Worm (Caenorhabditis elegans) whole organism, L3 larva: ENCODE measurements around the gene ndx-9.

Source experiments
- elt-2 ChIP-seq: sonication (generic microtip); optimal IDR thresholded peaks from 2 replicates; lab custom pipeline; 2016; ENCODE audit warnings: missing genetic modification reagents, mild to moderate bottlenecking, missing genetic modification characterization, missing compliant biosample characterization
- eor-1 ChIP-seq, 2 experiments: fragments of 150-350 bp; optimal IDR thresholded peaks; 2 replicates each; lab custom pipeline; 2014 to 2018; ENCODE audit warnings: missing biosample characterization in 2 of 2, missing genetic modification characterization in 2 of 2
- pha-4 ChIP-seq: fragments of 150-350 bp; optimal IDR thresholded peaks from 2 replicates; lab custom pipeline; 2014; ENCODE audit warnings: missing biosample characterization, missing genetic modification reagents, missing genetic modification characterization
- pqm-1 ChIP-seq: fragments of 150-350 bp; optimal IDR thresholded peaks from 2 replicates; lab custom pipeline; 2017; ENCODE audit warnings: missing biosample characterization, missing genetic modification characterization, inconsistent platforms
- skn-1 ChIP-seq: fragments of 150-350 bp; optimal IDR thresholded peaks from 2 replicates; lab custom pipeline; 2014; ENCODE audit warnings: missing biosample characterization, missing genetic modification characterization
- zag-1 ChIP-seq: fragments of 150-350 bp; optimal IDR thresholded peaks from 2 replicates; lab custom pipeline; 2014; ENCODE audit warnings: missing biosample characterization, missing genetic modification characterization

Gene ndx-9

DNA sequence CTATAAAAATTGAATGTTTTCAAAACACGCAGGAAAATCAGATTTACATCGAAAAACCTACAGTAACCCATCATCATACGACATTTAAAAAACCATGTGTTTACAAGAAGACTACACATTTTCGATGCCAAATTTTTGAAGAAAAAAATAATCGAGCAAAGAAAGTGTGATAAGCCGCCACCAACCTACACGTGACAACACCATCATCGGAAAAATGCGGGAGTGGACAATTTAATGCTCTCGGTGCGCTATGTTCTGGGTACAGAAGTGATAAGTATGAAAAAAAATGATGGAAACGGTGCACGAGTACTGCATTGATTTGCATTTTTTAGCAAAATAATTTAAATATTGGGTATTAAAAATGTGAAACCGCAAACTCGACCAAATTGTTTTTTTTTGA is 47.1 kb downstream of the ndx-9 start:
- TF ChIP-seq elt-2 (tag; lab: Kevin White, UChicago) (peak; percentile 69), pqm-1 (tag; lab: Kevin White, UChicago) (peak; percentile 45), eor-1 (tag; optimal IDR thresholded peaks at IDR 0.05; lab: Kevin White, UChicago) (no peak), zag-1 (tag; lab: Kevin White, UChicago) (no peak), pha-4 (peak; percentile 24), skn-1 (tag; lab: Kevin White, UChicago) (no peak)
- TF ChIP-seq, all 47 proteins: peak for 3
